Worm (Caenorhabditis elegans) whole organism, L2 larva: ENCODE results near the gene C39B5.2.

Experiments
- R02D3.7 ChIP-seq: fragments of 150-350 bp; optimal IDR thresholded peaks from 2 replicates; lab custom pipeline; 2014; ENCODE audit warnings: missing biosample characterization, missing genetic modification characterization
- ama-1 ChIP-seq: fragments of 150-350 bp; optimal IDR thresholded peaks from 2 replicates; lab custom pipeline; 2018; ENCODE audit warnings: inconsistent platforms
- egl-27 ChIP-seq: sonication (generic microtip); optimal IDR thresholded peaks from 3 replicates; lab custom pipeline; 2017; ENCODE audit warnings: missing biosample characterization, missing genetic modification reagents, missing genetic modification characterization
- mdl-1 ChIP-seq, 2 experiments: fragments of 150-350 bp in 1 of 2; sonication (generic microtip) in 1 of 2; optimal IDR thresholded peaks; 2 replicates each; lab custom pipeline; 2017; ENCODE audit warnings: missing biosample characterization in 2 of 2, missing genetic modification characterization in 2 of 2
- nhr-12 ChIP-seq: fragments of 150-350 bp; optimal IDR thresholded peaks from 2 replicates; lab custom pipeline; 2014; ENCODE audit warnings: missing biosample characterization, missing genetic modification characterization
- nhr-25 ChIP-seq: fragments of 150-350 bp; sonication (generic microtip); optimal IDR thresholded peaks from 3 replicates; lab custom pipeline; 2014; ENCODE audit warnings: missing biosample characterization, missing genetic modification characterization
- unc-39 ChIP-seq: fragments of 150-350 bp; optimal IDR thresholded peaks from 2 replicates; lab custom pipeline; 2014; ENCODE audit warnings: missing biosample characterization, missing genetic modification characterization
- zag-1 ChIP-seq: fragments of 150-350 bp; optimal IDR thresholded peaks from 2 replicates; lab custom pipeline; 2014; ENCODE audit warnings: missing biosample characterization, missing genetic modification characterization
- ztf-11 ChIP-seq: sonication (generic microtip); optimal IDR thresholded peaks from 2 replicates; lab custom pipeline; 2017; ENCODE audit warnings: missing biosample characterization, missing genetic modification characterization

- TF ChIP-seq R02D3.7, result no peak
- no peak for TF ChIP-seq nhr-12 (tag; lab: Kevin White, UChicago)
- no peak for TF ChIP-seq ama-1 (lab: Kevin White, UChicago)
- no peak for TF ChIP-seq egl-27 (tag; lab: Kevin White, UChicago)
- no peak for TF ChIP-seq nhr-25
- TF ChIP-seq ztf-11 (tag; lab: Kevin White, UChicago), result no peak
- TF ChIP-seq unc-39 (tag; lab: Kevin White, UChicago), result no peak
- TF ChIP-seq zag-1 (tag; lab: Kevin White, UChicago), result no peak
- TF ChIP-seq mdl-1 (tag; optimal IDR thresholded peaks at IDR 0.05; lab: Kevin White, UChicago), result no peak
These were observed 16.7 kb downstream of the C39B5.2 start, which contains the start of gene fbxa-7 for ce11 chrIII:2251348-2251747.
